Fruit fly (Drosophila melanogaster): Measurements from ENCODE around the gene mth.

DNA sequence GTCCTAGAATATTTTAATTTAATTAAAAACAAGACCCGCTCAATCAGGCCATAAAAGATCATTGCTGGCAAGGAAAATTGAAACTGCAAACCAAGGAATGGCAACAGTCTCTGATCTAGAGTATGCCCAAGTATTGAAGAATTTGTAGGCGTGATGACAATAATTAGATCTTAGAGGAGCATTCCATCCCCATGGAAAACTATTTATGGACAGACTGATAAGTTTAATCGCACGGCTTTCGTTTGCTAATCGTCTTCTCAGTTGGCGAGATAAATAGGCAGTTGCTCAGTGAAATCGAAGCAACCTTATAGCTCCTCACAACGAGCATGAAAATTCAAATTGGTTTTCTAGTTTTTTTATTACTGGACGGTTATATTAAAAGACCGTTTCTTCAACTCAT lies 30.0 kb downstream of the mth start, which contains the start of gene ddbt:
- no peak for TF ChIP-seq CG14711 (tag; optimal IDR thresholded peaks at IDR 0.05)
- TF ChIP-seq CG1620 (GFP tag; optimal IDR thresholded peaks at IDR 0.05), result no peak
- TF ChIP-seq CG11617 (GFP tag; optimal IDR thresholded peaks at IDR 0.05), result no peak
- TF ChIP-seq Crg-1 (GFP tag; optimal IDR thresholded peaks at IDR 0.05), result no peak
- TF ChIP-seq CG12768 (GFP tag; optimal IDR thresholded peaks at IDR 0.05), result no peak

All from whole organism, adult.